Worm (Caenorhabditis elegans): ENCODE results near the gene F10C1.1.

- TF ChIP-seq nhr-11 (tag; optimal IDR thresholded peaks at IDR 0.05): no peak
- TF ChIP-seq aly-2 (tag; optimal IDR thresholded peaks at IDR 0.05): no peak
- no peak for TF ChIP-seq mdl-1 (tag; optimal IDR thresholded peaks at IDR 0.05)
- no peak for TF ChIP-seq pqm-1 (tag; optimal IDR thresholded peaks at IDR 0.05)
- TF ChIP-seq tag-97 (GFP tag; IDR thresholded peaks at IDR 0.05): no peak
- no peak for TF ChIP-seq fos-1 (tag; optimal IDR thresholded peaks at IDR 0.05)
- TF ChIP-seq ces-1 (GFP tag; optimal IDR thresholded peaks at IDR 0.05): no peak
- no peak for TF ChIP-seq egl-43 (GFP tag; IDR thresholded peaks at IDR 0.05)
Observed at ce11 chrII:5727707-5728106, 46.3 kb upstream of the F10C1.1 start, which contains the start of gene rab-3.

All from whole organism, L4 larva.